Fruit fly (Drosophila melanogaster): Measurements from ENCODE around the gene dos.

The dos gene

DNA sequence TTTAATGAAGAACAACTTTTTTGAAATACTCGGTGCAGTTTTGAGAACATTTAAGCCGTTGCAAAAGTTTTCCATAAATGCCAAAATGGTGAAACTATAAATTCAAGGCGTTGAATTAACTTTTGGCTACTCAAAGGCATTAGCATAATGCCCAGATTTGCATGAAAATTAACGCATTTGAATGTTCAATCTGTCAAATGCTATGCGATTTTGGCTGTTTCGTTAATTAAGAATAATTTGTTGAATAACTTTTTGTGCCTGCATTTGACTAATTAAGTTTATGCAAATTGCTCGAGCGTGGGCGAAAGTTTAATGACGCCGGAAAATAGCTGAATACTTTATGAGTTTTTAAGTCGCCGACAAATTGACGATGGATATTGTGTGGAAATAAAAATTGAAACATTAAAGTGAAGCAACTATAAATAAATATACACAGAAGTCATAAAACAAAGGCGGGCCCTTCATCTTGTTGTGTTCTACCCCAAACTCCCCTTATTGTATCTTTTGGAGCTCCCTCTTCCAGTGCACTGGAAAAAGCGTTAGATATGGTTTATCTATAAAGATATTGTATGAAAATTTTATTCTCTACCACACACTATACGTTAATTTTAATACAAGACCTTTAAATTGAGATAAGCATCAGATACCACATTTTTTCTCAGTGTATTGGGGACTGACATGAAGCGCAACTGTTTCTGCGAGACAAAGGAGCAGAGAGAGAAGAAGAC is 36.9 kb upstream of the dos start (continued):
- TF ChIP-seq MTF-1 (GFP tag; optimal IDR thresholded peaks at IDR 0.05; ENCODE audit: borderline replicate concordance) (peak; percentile 34), CG9797 (GFP tag; optimal IDR thresholded peaks at IDR 0.05) (no peak), CG6689 (GFP tag; IDR thresholded peaks at IDR 0.05) (peak; percentile 64), Ets97D (GFP tag; optimal IDR thresholded peaks at IDR 0.05) (peak; percentile 45), CG32532 (GFP tag; IDR thresholded peaks at IDR 0.05) (peak; percentile 63), dimm (GFP tag; IDR thresholded peaks at IDR 0.05) (no peak), CG3065 (GFP tag; optimal IDR thresholded peaks at IDR 0.05) (peak; percentile 6), Hsf (GFP tag; optimal IDR thresholded peaks at IDR 0.05) (peak; percentile 64), CG4707 (GFP tag; optimal IDR thresholded peaks at IDR 0.05) (peak; percentile 69), hbn (GFP tag; IDR thresholded peaks at IDR 0.05; ENCODE audit: partially characterized antibody) (no peak), CG4424 (GFP tag; optimal IDR thresholded peaks at IDR 0.05) (peak; percentile 81), amos (GFP tag; IDR thresholded peaks at IDR 0.05; ENCODE audit: partially characterized antibody) (no peak), tll (GFP tag; optimal IDR thresholded peaks at IDR 0.05) (no peak), cato (GFP tag; optimal IDR thresholded peaks at IDR 0.05; ENCODE audit: borderline replicate concordance) (peak; percentile 27), CG16863 (GFP tag; optimal IDR thresholded peaks at IDR 0.05) (peak; percentile 66), ap (GFP tag; IDR thresholded peaks at IDR 0.05) (peak; percentile 36; the same call in 1 of the 2 replicates), CG17568 (GFP tag; optimal IDR thresholded peaks at IDR 0.05) (peak; percentile 30), Fer1 (GFP tag; optimal IDR thresholded peaks at IDR 0.05) (peak; percentile 60), Six4 (GFP tag; optimal IDR thresholded peaks at IDR 0.05) (peak; percentile 58), HmgZ (tag; optimal IDR thresholded peaks at IDR 0.05) (no peak), CkIIα-i1 (GFP tag; IDR thresholded peaks at IDR 0.05) (no peak), CG5953 (GFP tag; IDR thresholded peaks at IDR 0.05) (no peak), HHEX (GFP tag; optimal IDR thresholded peaks at IDR 0.05) (peak; percentile 34), cwo (GFP tag; optimal IDR thresholded peaks at IDR 0.05) (peak; percentile 30), CG10565 (GFP tag; optimal IDR thresholded peaks at IDR 0.05) (no peak), HmgD (GFP tag; optimal IDR thresholded peaks at IDR 0.05) (no peak), Sox102F (GFP tag; optimal IDR thresholded peaks at IDR 0.05) (peak; percentile 78), dysf (GFP tag; IDR thresholded peaks at IDR 0.05) (peak; percentile 61; the same call in 2 of the 3 replicates), gcm (GFP tag; optimal IDR thresholded peaks at IDR 0.05) (peak; percentile 57), run (tag; optimal IDR thresholded peaks at IDR 0.05) (no peak), CG34422 (GFP tag; IDR thresholded peaks at IDR 0.05) (0 out of 3 replicates have a peak, but pooled peaks have one; percentile 12), CG14860 (GFP tag; IDR thresholded peaks at IDR 0.05; ENCODE audit: partially characterized antibody) (no peak), luna (GFP tag; optimal IDR thresholded peaks at IDR 0.05) (no peak), CG15269 (tag; optimal IDR thresholded peaks at IDR 0.05) (peak; percentile 69), CHES-1-like (GFP tag; optimal IDR thresholded peaks at IDR 0.05) (peak; percentile 34), CG4404 (GFP tag; IDR thresholded peaks at IDR 0.05) (no peak), Ada2b (GFP tag; IDR thresholded peaks at IDR 0.05) (peak; percentile 66), CG33557 (GFP tag; optimal IDR thresholded peaks at IDR 0.05) (peak; percentile 63), CG17912 (GFP tag; optimal IDR thresholded peaks at IDR 0.05) (no peak), CG12219 (GFP tag; optimal IDR thresholded peaks at IDR 0.05) (peak; percentile 59), da (GFP tag; optimal IDR thresholded peaks at IDR 0.05) (no peak), otp (GFP tag; IDR thresholded peaks at IDR 0.05) (peak; percentile 51; the same call in 1 of the 3 replicates), CG15011 (GFP tag; optimal IDR thresholded peaks at IDR 0.05) (peak; percentile 44), gsb (GFP tag; IDR thresholded peaks at IDR 0.05) (no peak), CG11504 (tag; optimal IDR thresholded peaks at IDR 0.05) (peak; percentile 77), chn (GFP tag; optimal IDR thresholded peaks at IDR 0.05) (peak; percentile 70), Bdp1 (GFP tag; optimal IDR thresholded peaks at IDR 0.05) (no peak), HLH54F (GFP tag; optimal IDR thresholded peaks at IDR 0.05) (peak; percentile 51), CG9932 (GFP tag; IDR thresholded peaks at IDR 0.05) (no peak; the same call in 1 of the 2 replicates)
